Worm (Caenorhabditis elegans): ENCODE data around the gene aptf-2.

Gene aptf-2

DNA sequence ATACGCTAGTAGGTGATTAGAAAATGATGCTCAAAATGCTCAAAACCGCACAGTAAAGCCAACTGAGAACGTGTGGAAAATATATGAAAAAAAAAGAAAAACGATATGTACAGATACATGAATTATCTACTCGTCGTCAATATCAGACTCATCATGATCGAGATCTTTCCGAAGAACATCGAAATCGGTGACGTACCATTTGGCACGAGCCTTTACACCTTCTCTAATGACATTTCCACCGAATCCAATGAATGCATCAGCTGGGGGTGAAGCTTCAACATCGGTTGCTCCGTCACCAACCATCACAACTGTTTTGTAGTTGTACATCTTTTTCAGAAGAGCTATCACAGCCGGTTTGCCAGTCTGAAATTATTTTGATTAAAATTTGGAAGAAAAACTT lies 26.6 kb downstream of the aptf-2 start:
- TF ChIP-seq sem-2 (GFP tag; optimal IDR thresholded peaks at IDR 0.05) (no peak), flh-1 (GFP tag; optimal IDR thresholded peaks at IDR 0.05) (no peak), lin-13 (tag; optimal IDR thresholded peaks at IDR 0.05) (no peak), bed-3 (GFP tag; optimal IDR thresholded peaks at IDR 0.05) (no peak), unc-62 (GFP tag; optimal IDR thresholded peaks at IDR 0.05) (no peak), unc-120 (tag; optimal IDR thresholded peaks at IDR 0.05; ENCODE audit: poor library complexity, severe bottlenecking) (no peak), tbx-8 (GFP tag; optimal IDR thresholded peaks at IDR 0.05) (no peak)

DNA sequence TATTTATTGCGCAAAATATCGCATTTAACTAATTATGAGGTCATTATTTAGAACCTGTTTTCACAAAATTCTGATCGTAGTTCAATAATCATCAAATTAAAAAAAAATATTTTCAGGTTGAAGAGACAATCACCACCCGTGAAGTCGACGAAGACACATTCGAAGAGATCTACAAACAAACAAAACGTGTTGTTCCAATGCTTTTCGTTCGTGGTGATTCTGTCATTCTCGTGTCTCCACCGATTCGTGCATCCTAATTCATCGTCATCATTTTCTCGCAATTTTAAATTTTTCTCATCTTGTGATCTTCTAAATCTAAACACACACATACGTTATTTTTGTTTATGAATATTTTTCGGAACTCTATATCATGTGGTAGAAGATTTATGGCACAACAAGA lies 27.1 kb downstream of the aptf-2 start:
- TF ChIP-seq ham-2 (GFP tag; optimal IDR thresholded peaks at IDR 0.05) (no peak), nhr-237 (tag; optimal IDR thresholded peaks at IDR 0.05) (peak; percentile 3)

DNA sequence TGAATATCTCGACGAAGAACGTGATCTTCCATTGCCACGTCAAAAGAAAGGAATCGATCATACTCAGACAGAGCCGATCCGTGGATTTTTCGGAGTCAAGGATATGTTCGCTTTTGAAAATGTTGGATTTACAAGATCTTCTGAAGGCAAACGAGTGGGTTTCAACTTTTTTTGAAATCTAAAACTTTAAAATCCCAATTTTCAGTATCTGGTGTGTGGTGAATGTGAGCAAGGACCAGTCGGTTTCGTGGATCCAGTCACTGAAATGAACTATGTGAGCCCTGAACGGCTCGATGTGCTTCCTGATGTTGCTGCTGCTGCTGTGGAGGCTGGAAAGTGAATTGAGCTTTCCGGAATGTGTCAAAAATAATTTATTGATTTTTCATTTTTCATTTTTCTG lies 28.9 kb downstream of the aptf-2 start, which contains the start of gene lsm-3:
Gene lsm-3 (plus strand): TSS at position 301 of the 400 bp plus-strand sequence.
- TF ChIP-seq lin-32 (GFP tag; optimal IDR thresholded peaks at IDR 0.05): no peak
- TF ChIP-seq nhr-76 (tag; optimal IDR thresholded peaks at IDR 0.05): no peak

DNA sequence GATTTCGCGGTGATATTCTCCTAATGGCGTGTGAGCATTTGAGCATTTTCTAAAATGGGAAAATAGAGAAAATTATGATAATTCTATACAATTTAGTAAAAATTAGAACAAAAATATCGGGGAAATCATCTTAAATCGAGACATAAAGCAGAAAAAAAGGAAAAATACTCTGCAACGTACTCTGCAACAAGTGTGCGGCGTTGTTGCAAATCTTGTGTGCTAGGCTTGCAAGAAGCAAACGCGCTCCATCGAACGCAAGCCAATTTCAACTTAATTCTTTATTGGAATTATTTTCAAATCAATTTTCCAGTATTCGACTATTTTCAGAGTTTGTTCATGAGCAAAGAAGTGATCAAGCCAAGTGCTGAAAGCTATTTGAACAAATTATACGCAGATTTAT lies 29.8 kb downstream of the aptf-2 start, which contains the start of the genes Y62E10A.20, Y62E10A.23 and mdt-9:
Gene Y62E10A.20 (minus strand): TSS at position 49 of the 400 bp plus-strand sequence.
Gene Y62E10A.23 (plus strand): TSS at position 282 of the 400 bp plus-strand sequence.
Gene mdt-9 (plus strand): TSS at position 338 of the 400 bp plus-strand sequence.
- TF ChIP-seq tbx-8 (GFP tag; optimal IDR thresholded peaks at IDR 0.05) (no peak), pha-4 (tag; optimal IDR thresholded peaks at IDR 0.05) (peak; percentile 64), unc-62 (GFP tag; optimal IDR thresholded peaks at IDR 0.05) (peak; percentile 43), mls-2 (tag; optimal IDR thresholded peaks at IDR 0.05) (peak; percentile 76), lsy-2 (tag; optimal IDR thresholded peaks at IDR 0.05) (peak; percentile 76), hlh-1 (tag; optimal IDR thresholded peaks at IDR 0.05) (peak; percentile 78), lin-32 (GFP tag; optimal IDR thresholded peaks at IDR 0.05) (no peak), zip-8 (tag; optimal IDR thresholded peaks at IDR 0.05) (no peak), ztf-11 (tag; optimal IDR thresholded peaks at IDR 0.05) (peak; percentile 72), nhr-28 (tag; optimal IDR thresholded peaks at IDR 0.05) (peak; percentile 62), unc-120 (tag; optimal IDR thresholded peaks at IDR 0.05; ENCODE audit: poor library complexity, severe bottlenecking) (peak; percentile 72), sptf-1 (tag; optimal IDR thresholded peaks at IDR 0.05) (peak; percentile 89), ceh-39 (tag; optimal IDR thresholded peaks at IDR 0.05) (peak; percentile 78), mab-5 (tag; optimal IDR thresholded peaks at IDR 0.05) (peak; percentile 2), blmp-1 (tag; optimal IDR thresholded peaks at IDR 0.05) (peak; percentile 57), ceh-83 (GFP tag; optimal IDR thresholded peaks at IDR 0.05) (peak; percentile 69), nhr-12 (tag; optimal IDR thresholded peaks at IDR 0.05) (no peak), nhr-237 (tag; optimal IDR thresholded peaks at IDR 0.05) (peak; percentile 66), mep-1 (tag; optimal IDR thresholded peaks at IDR 0.05) (peak; percentile 89), drap-1 (GFP tag; optimal IDR thresholded peaks at IDR 0.05) (peak; percentile 75), unc-39 (tag; optimal IDR thresholded peaks at IDR 0.05) (no peak), nhr-76 (tag; optimal IDR thresholded peaks at IDR 0.05) (peak; percentile 64), elt-1 (tag; optimal IDR thresholded peaks at IDR 0.05; ENCODE audit: borderline replicate concordance, insufficient read depth) (no peak), sem-2 (GFP tag; optimal IDR thresholded peaks at IDR 0.05) (no peak), flh-1 (GFP tag; optimal IDR thresholded peaks at IDR 0.05) (peak; percentile 21), lin-13 (tag; optimal IDR thresholded peaks at IDR 0.05) (peak; percentile 63), ceh-43 (GFP tag; optimal IDR thresholded peaks at IDR 0.05) (peak; percentile 74), elt-3 (tag; optimal IDR thresholded peaks at IDR 0.05) (no peak), ces-1 (GFP tag; optimal IDR thresholded peaks at IDR 0.05) (peak; percentile 92), cnd-1 (tag; optimal IDR thresholded peaks at IDR 0.05) (peak; percentile 58), nhr-2 (tag; optimal IDR thresholded peaks at IDR 0.05) (peak; percentile 8), bed-3 (GFP tag; optimal IDR thresholded peaks at IDR 0.05) (no peak), snpc-4 (tag; optimal IDR thresholded peaks at IDR 0.05) (no peak), M03D4.4 (tag; optimal IDR thresholded peaks at IDR 0.05) (peak; percentile 80), ham-2 (GFP tag; optimal IDR thresholded peaks at IDR 0.05) (peak; percentile 85)

All from whole organism, mixed stage, embryonic.